Worm (Caenorhabditis elegans): ENCODE data around the gene H35N09.1.

ce11 chrX:8563663-8564450, 41.3 kb upstream of the H35N09.1 start:
- TF ChIP-seq T22C8.4 (GFP tag; IDR thresholded peaks at IDR 0.05) (no peak), ref-1 (GFP tag; conservative IDR thresholded peaks at IDR 0.05) (no peak), med-1 (GFP tag; optimal IDR thresholded peaks at IDR 0.05; ENCODE audit: insufficient read depth) (no peak), cog-1 (tag; optimal IDR thresholded peaks at IDR 0.05) (no peak), tab-1 (GFP tag; IDR thresholded peaks at IDR 0.05) (no peak), ztf-23 (GFP tag; IDR thresholded peaks at IDR 0.05) (no peak)

All from whole organism, midembryonic.